Worm (Caenorhabditis elegans) whole organism, young adult: ENCODE results near the gene K04C2.2.
A peak's percentile ranks its signal among the peaks of the same experiment; 100 is the strongest.

Source experiments
- B0261.1 ChIP-seq: sonication (generic microtip); optimal IDR thresholded peaks from 2 replicates; lab custom pipeline; 2016; ENCODE audit warnings: mild to moderate bottlenecking, missing genetic modification characterization, moderate library complexity, missing compliant biosample characterization
- F10E7.11 ChIP-seq: sonication (generic microtip); optimal IDR thresholded peaks from 2 replicates; lab custom pipeline; 2017; ENCODE audit warnings: mild to moderate bottlenecking, missing genetic modification characterization, moderate library complexity, missing compliant biosample characterization
- F33H1.4 ChIP-seq: fragments of 200-800 bp; sonication (Bioruptor generic); IDR thresholded peaks from 2 replicates; pipeline ENCODE4 v1.3.6; 2022; ENCODE audit warnings: missing genetic modification reagents, missing genetic modification characterization, missing compliant biosample characterization
- F37B4.10 ChIP-seq: fragments of 200-800 bp; sonication (Bioruptor generic); IDR thresholded peaks from 2 replicates; pipeline ENCODE4 v1.3.6; 2022; ENCODE audit warnings: missing genetic modification characterization, missing compliant biosample characterization
- F55B11.4 ChIP-seq: sonication (generic microtip); optimal IDR thresholded peaks from 2 replicates; lab custom pipeline; 2016; ENCODE audit warnings: missing compliant biosample characterization, missing genetic modification characterization, borderline replicate concordance; ENCODE audit not compliant: insufficient read depth
- F57A8.1 ChIP-seq: fragments of 200-800 bp; sonication (Bioruptor generic); optimal IDR thresholded peaks from 2 replicates; lab custom pipeline; 2018; ENCODE audit warnings: mild to moderate bottlenecking, missing genetic modification characterization, moderate library complexity, missing compliant biosample characterization
- K11D2.4 ChIP-seq: fragments of 200-800 bp; sonication (Bioruptor generic); IDR thresholded peaks from 2 replicates; pipeline ENCODE4 v1.3.6; 2022; ENCODE audit warnings: missing genetic modification reagents, missing genetic modification characterization, missing compliant biosample characterization
- K12H6.12 ChIP-seq: fragments of 200-800 bp; sonication (Bioruptor generic); optimal IDR thresholded peaks from 2 replicates; lab custom pipeline; 2018; ENCODE audit warnings: mild to moderate bottlenecking, missing genetic modification characterization, missing compliant biosample characterization
- T26A5.8 ChIP-seq: sonication (generic microtip); optimal IDR thresholded peaks from 2 replicates; lab custom pipeline; 2016; ENCODE audit warnings: missing genetic modification characterization, missing compliant biosample characterization
- Y56A3A.18 ChIP-seq: fragments of 200-800 bp; sonication (Bioruptor generic); IDR thresholded peaks from 2 replicates; pipeline ENCODE4 v1.3.6; 2022; ENCODE audit warnings: missing genetic modification reagents, missing genetic modification characterization, missing compliant biosample characterization
- Y79H2A.3 ChIP-seq: fragments of 200-800 bp; sonication (Bioruptor generic); conservative IDR thresholded peaks from 2 replicates; pipeline ENCODE4 v1.3.6; 2022; ENCODE audit warnings: missing genetic modification reagents, missing genetic modification characterization, missing compliant biosample characterization
- ZK185.1 ChIP-seq: sonication (generic microtip); optimal IDR thresholded peaks from 2 replicates; lab custom pipeline; 2016; ENCODE audit warnings: mild to moderate bottlenecking, missing genetic modification characterization, missing compliant biosample characterization; ENCODE audit not compliant: poor library complexity, severe bottlenecking
- ama-1 ChIP-seq, 3 experiments: fragments of 150-350 bp in 1 of 3; sonication (generic microtip) in 2 of 3; optimal IDR thresholded peaks; 2 replicates each; lab custom pipeline; 2014 to 2018; ENCODE audit warnings: missing biosample characterization in 2 of 3, missing genetic modification characterization in 2 of 3, missing genetic modification reagents in 2 of 3
- aptf-3 ChIP-seq: fragments of 200-800 bp; sonication (Bioruptor generic); IDR thresholded peaks from 2 replicates; pipeline ENCODE4 v1.3.6; 2022; ENCODE audit warnings: missing genetic modification characterization, missing compliant biosample characterization
- atf-7 ChIP-seq: sonication (generic microtip); optimal IDR thresholded peaks from 2 replicates; lab custom pipeline; 2017; ENCODE audit warnings: mild to moderate bottlenecking, missing genetic modification characterization, missing compliant biosample characterization
- attf-5 ChIP-seq: fragments of 200-800 bp; sonication (Bioruptor generic); optimal IDR thresholded peaks from 2 replicates; lab custom pipeline; 2018; ENCODE audit warnings: mild to moderate bottlenecking, missing genetic modification characterization, missing compliant biosample characterization
- cebp-1 ChIP-seq, 2 experiments: fragments of 200-800 bp in 1 of 2; sonication (Bioruptor generic) in 1 of 2; sonication (generic microtip) in 1 of 2; IDR thresholded peaks in 1 of 2; optimal IDR thresholded peaks in 1 of 2; 2 replicates each; pipeline versions ENCODE4 v1.3.6 to Lab custom; 2017 to 2022; ENCODE audit warnings: missing compliant biosample characterization in 2 of 2, missing genetic modification characterization in 2 of 2, mild to moderate bottlenecking in 1 of 2, missing genetic modification reagents in 1 of 2, moderate library complexity in 1 of 2
- ceh-40 ChIP-seq: fragments of 200-800 bp; sonication (Bioruptor generic); IDR thresholded peaks from 2 replicates; pipeline ENCODE4 v1.3.6; 2022; ENCODE audit warnings: missing genetic modification characterization, missing compliant biosample characterization
- ceh-91 ChIP-seq: fragments of 200-800 bp; sonication (Bioruptor generic); IDR thresholded peaks from 2 replicates; pipeline ENCODE4 v1.3.6; 2022; ENCODE audit warnings: missing genetic modification reagents, missing genetic modification characterization, missing compliant biosample characterization
- chd-7 ChIP-seq: sonication (generic microtip); optimal IDR thresholded peaks from 2 replicates; lab custom pipeline; 2016; ENCODE audit warnings: mild to moderate bottlenecking, missing genetic modification characterization, moderate library complexity, missing compliant biosample characterization
- die-1 ChIP-seq: sonication (generic microtip); optimal IDR thresholded peaks from 2 replicates; lab custom pipeline; 2016; ENCODE audit warnings: missing genotype, mild to moderate bottlenecking, missing genetic modification characterization, missing compliant biosample characterization
- egl-18 ChIP-seq: fragments of 200-800 bp; sonication (Bioruptor generic); IDR thresholded peaks from 2 replicates; pipeline ENCODE4 v1.3.6; 2022; ENCODE audit warnings: missing genetic modification reagents, missing genetic modification characterization, missing compliant biosample characterization
- him-1 ChIP-seq: sonication (generic microtip); optimal IDR thresholded peaks from 2 replicates; lab custom pipeline; 2016; ENCODE audit warnings: missing genotype, missing genetic modification reagents, missing genetic modification characterization, missing compliant biosample characterization
- hmg-1.2 ChIP-seq: fragments of 200-800 bp; sonication (Bioruptor generic); IDR thresholded peaks from 2 replicates; pipeline ENCODE4 v1.3.6; 2022; ENCODE audit warnings: missing genetic modification reagents, missing genetic modification characterization, missing compliant biosample characterization
- let-607 ChIP-seq, 2 experiments: fragments of 200-800 bp in 1 of 2; sonication (Bioruptor generic) in 1 of 2; sonication (generic microtip) in 1 of 2; optimal IDR thresholded peaks; 2 replicates each; lab custom pipeline; 2016 to 2018; ENCODE audit warnings: mild to moderate bottlenecking in 2 of 2, missing compliant biosample characterization in 2 of 2, missing genetic modification characterization in 2 of 2, moderate library complexity in 2 of 2, missing genotype in 1 of 2
- lin-26 ChIP-seq: fragments of 200-800 bp; sonication (Bioruptor generic); IDR thresholded peaks from 2 replicates; pipeline ENCODE4 v1.3.6; 2022; ENCODE audit warnings: missing genetic modification reagents, missing genetic modification characterization, missing compliant biosample characterization
- lin-35 ChIP-seq, 3 experiments: fragments of 150-350 bp in 2 of 3; sonication (generic microtip) in 1 of 3; optimal IDR thresholded peaks; 2 replicates each; lab custom pipeline; 2014 to 2018; ENCODE audit warnings: missing biosample characterization in 3 of 3, missing genetic modification characterization in 3 of 3, missing genetic modification reagents in 3 of 3
- lin-40 ChIP-seq: sonication (generic microtip); optimal IDR thresholded peaks from 2 replicates; lab custom pipeline; 2016; ENCODE audit warnings: missing genetic modification characterization, mild to moderate bottlenecking, missing compliant biosample characterization, missing genotype, missing genetic modification reagents
- lin-54 ChIP-seq: fragments of 200-800 bp; sonication (Bioruptor generic); optimal IDR thresholded peaks from 2 replicates; lab custom pipeline; 2018; ENCODE audit warnings: mild to moderate bottlenecking, missing genetic modification characterization, missing compliant biosample characterization
- madf-8 ChIP-seq: fragments of 200-800 bp; sonication (Bioruptor generic); conservative IDR thresholded peaks from 2 replicates; pipeline ENCODE4 v1.3.6; 2022; ENCODE audit warnings: missing genetic modification reagents, missing genetic modification characterization, missing compliant biosample characterization
- mcd-1 ChIP-seq: fragments of 200-800 bp; sonication (Bioruptor generic); IDR thresholded peaks from 2 replicates; pipeline ENCODE4 v1.3.6; 2022; ENCODE audit warnings: missing genetic modification reagents, missing genetic modification characterization, missing compliant biosample characterization
- nfya-2 ChIP-seq: fragments of 200-800 bp; sonication (Bioruptor generic); IDR thresholded peaks from 2 replicates; pipeline ENCODE4 v1.3.6; 2022; ENCODE audit warnings: missing genetic modification reagents, missing genetic modification characterization, missing compliant biosample characterization
- nfyb-1 ChIP-seq: fragments of 200-800 bp; sonication (Bioruptor generic); IDR thresholded peaks from 2 replicates; pipeline ENCODE4 v1.3.6; 2022; ENCODE audit warnings: missing genetic modification reagents, missing genetic modification characterization, missing compliant biosample characterization
- nhr-80 ChIP-seq: sonication (generic microtip); optimal IDR thresholded peaks from 2 replicates; lab custom pipeline; 2016; ENCODE audit warnings: missing genetic modification characterization, missing compliant biosample characterization
- pbrm-1 ChIP-seq: fragments of 200-800 bp; sonication (Bioruptor generic); IDR thresholded peaks from 2 replicates; pipeline ENCODE4 v1.3.6; 2022; ENCODE audit warnings: missing genetic modification reagents, missing genetic modification characterization, missing compliant biosample characterization
- pha-4 ChIP-seq: fragments of 150-350 bp; sonication (generic microtip); optimal IDR thresholded peaks from 2 replicates; lab custom pipeline; 2014; ENCODE audit warnings: missing biosample characterization, missing genetic modification reagents, missing genetic modification characterization
- snpc-4 ChIP-seq, 5 experiments: fragments of 150-350 bp in 1 of 5; sonication (generic microtip) in 4 of 5; optimal IDR thresholded peaks; 2 replicates each; lab custom pipeline; 2014 to 2018; ENCODE audit warnings: missing genetic modification characterization in 5 of 5, missing biosample characterization in 3 of 5, antibody characterized with exemption in 2 of 5, mild to moderate bottlenecking in 2 of 5, missing compliant biosample characterization in 2 of 5, missing genotype in 2 of 5, moderate library complexity in 2 of 5, missing genetic modification reagents in 1 of 5
- somi-1 ChIP-seq: fragments of 200-800 bp; sonication (Bioruptor generic); optimal IDR thresholded peaks from 2 replicates; lab custom pipeline; 2018; ENCODE audit warnings: mild to moderate bottlenecking, missing genetic modification characterization, missing compliant biosample characterization
- ztf-26 ChIP-seq: sonication (generic microtip); optimal IDR thresholded peaks from 2 replicates; lab custom pipeline; 2017; ENCODE audit warnings: missing genetic modification characterization, missing compliant biosample characterization
- ztf-28 ChIP-seq: fragments of 200-800 bp; sonication (Bioruptor generic); IDR thresholded peaks from 2 replicates; pipeline ENCODE4 v1.3.6; 2022; ENCODE audit warnings: missing genetic modification reagents, missing genetic modification characterization, missing compliant biosample characterization
- ztf-6 ChIP-seq: fragments of 200-800 bp; sonication (Bioruptor generic); IDR thresholded peaks from 2 replicates; pipeline ENCODE4 v1.3.6; 2022; ENCODE audit warnings: missing genetic modification reagents, missing genetic modification characterization, missing compliant biosample characterization

K04C2.2 gene

ce11 chrIII:6895166-6895565, 5.6 kb downstream of the K04C2.2 start (continued):
- TF ChIP-seq lin-40 (tag; lab: Kevin White, UChicago) (peak; percentile 74), snpc-4 (GFP tag; optimal IDR thresholded peaks at IDR 0.05; lab: Kevin White, UChicago) (no peak), snpc-4 (tag; optimal IDR thresholded peaks at IDR 0.05; lab: Kevin White, UChicago) (peak in 1 of 4 experiments; percentile 39), him-1 (tag; lab: Kevin White, UChicago) (peak; percentile 28), pha-4 (peak; percentile 20), F10E7.11 (tag; lab: Kevin White, UChicago) (no peak), ztf-26 (peak; percentile 31), let-607 (tag; optimal IDR thresholded peaks at IDR 0.05; lab: Kevin White, UChicago) (no peak), hmg-1.2 (GFP tag; lab: Robert Waterston, UW) (peak; percentile 73)
- TF ChIP-seq, all 124 proteins: peak for 28

ce11 chrIII:6895677-6896076, 6.1 kb downstream of the K04C2.2 start:
- no peak for TF ChIP-seq lin-26 (GFP tag; lab: Robert Waterston, UW)
- no peak for TF ChIP-seq F57A8.1 (GFP tag; lab: Kevin White, UChicago)
- no peak for TF ChIP-seq ztf-28

- peak; percentile 33; the same call in 1 of the 2 replicates for TF ChIP-seq nfyb-1 (GFP tag; lab: Robert Waterston, UW)
- peak; percentile 80 for TF ChIP-seq lin-40 (tag; lab: Kevin White, UChicago)
- 0 out of 2 replicates have a peak, but pooled peaks have one; percentile 65 for TF ChIP-seq K11D2.4 (GFP tag; lab: Robert Waterston, UW)
- peak; percentile 78 for TF ChIP-seq hmg-1.2 (GFP tag; lab: Robert Waterston, UW)
- no peak for TF ChIP-seq T26A5.8 (tag; lab: Kevin White, UChicago)
- TF ChIP-seq Y79H2A.3 (GFP tag; lab: Robert Waterston, UW): no peak
- no peak for TF ChIP-seq F37B4.10 (GFP tag; lab: Robert Waterston, UW)
- no peak for TF ChIP-seq snpc-4 (GFP tag; optimal IDR thresholded peaks at IDR 0.05; lab: Kevin White, UChicago)
- peak in 1 of 4 experiments; percentile 15 for TF ChIP-seq snpc-4 (tag; optimal IDR thresholded peaks at IDR 0.05; lab: Kevin White, UChicago)
- TF ChIP-seq mcd-1 (GFP tag; lab: Robert Waterston, UW): peak; percentile 36; the same call in 1 of the 2 replicates
- TF ChIP-seq ZK185.1 (tag; lab: Kevin White, UChicago): peak; percentile 51
- peak; percentile 35 for TF ChIP-seq nhr-80 (tag; lab: Kevin White, UChicago)
- TF ChIP-seq cebp-1 (GFP tag; IDR thresholded peaks at IDR 0.05; lab: Robert Waterston, UW): no peak
- TF ChIP-seq cebp-1 (tag; optimal IDR thresholded peaks at IDR 0.05; lab: Kevin White, UChicago): peak; percentile 68
- TF ChIP-seq somi-1 (GFP tag; lab: Kevin White, UChicago): peak; percentile 78
- no peak for TF ChIP-seq egl-18 (GFP tag; lab: Robert Waterston, UW)
- no peak for TF ChIP-seq ama-1 (optimal IDR thresholded peaks at IDR 0.05; lab: Kevin White, UChicago)
- TF ChIP-seq ama-1 (GFP tag; optimal IDR thresholded peaks at IDR 0.05; lab: Kevin White, UChicago): no peak
- TF ChIP-seq ztf-26: peak; percentile 60
- TF ChIP-seq pbrm-1 (GFP tag; lab: Robert Waterston, UW): no peak
- no peak for TF ChIP-seq Y56A3A.18 (GFP tag; lab: Robert Waterston, UW)
- TF ChIP-seq nfya-2 (GFP tag; lab: Robert Waterston, UW): no peak
- no peak for TF ChIP-seq ztf-28
- no peak for TF ChIP-seq ztf-6 (GFP tag; lab: Robert Waterston, UW)
- TF ChIP-seq aptf-3: no peak
- peak; percentile 28 for TF ChIP-seq K12H6.12 (tag; lab: Kevin White, UChicago)
- TF ChIP-seq die-1 (tag; lab: Kevin White, UChicago): peak; percentile 0
- TF ChIP-seq ceh-91 (GFP tag; lab: Robert Waterston, UW): no peak
- no peak for TF ChIP-seq ceh-40 (GFP tag; lab: Robert Waterston, UW)
- TF ChIP-seq F55B11.4 (tag; lab: Kevin White, UChicago): no peak
- peak; percentile 45 for TF ChIP-seq pha-4
- peak in 1 of 3 experiments; percentile 41 for TF ChIP-seq lin-35 (GFP tag; optimal IDR thresholded peaks at IDR 0.05; lab: Kevin White, UChicago)
- TF ChIP-seq atf-7 (tag; lab: Kevin White, UChicago): peak; percentile 38
- TF ChIP-seq lin-54 (GFP tag; lab: Kevin White, UChicago): no peak
- TF ChIP-seq F33H1.4 (GFP tag; lab: Robert Waterston, UW): no peak
- TF ChIP-seq B0261.1 (tag; lab: Kevin White, UChicago): no peak
- TF ChIP-seq attf-5 (GFP tag; lab: Kevin White, UChicago): no peak
- peak; percentile 13 for TF ChIP-seq chd-7
- TF ChIP-seq madf-8 (GFP tag; lab: Robert Waterston, UW): no peak
These were observed 8.1 kb downstream of the K04C2.2 start, which contains the start of gene T07E3.4 for ce11 chrIII:6897587-6898064. Gene T07E3.4 (plus strand): TSS chrIII:6898014.
